Fruit fly (Drosophila melanogaster) whole organism, prepupa: ENCODE results near the gene acj6.

Source experiments
- Blimp-1 ChIP-seq: fragments of 200-800 bp; sonication (Bioruptor generic); optimal IDR thresholded peaks from 3 replicates; lab custom pipeline; 2017; ENCODE audit warnings: missing biosample characterization, missing genetic modification characterization, mild to moderate bottlenecking, moderate library complexity, missing genetic modification reagents
- CG11902 ChIP-seq: fragments of 200-800 bp; sonication (Bioruptor generic); optimal IDR thresholded peaks from 3 replicates; lab custom pipeline; 2016; ENCODE audit warnings: missing biosample characterization, missing genetic modification characterization
- CG15336 ChIP-seq: fragments of 200-800 bp; sonication (Bioruptor generic); IDR thresholded peaks from 2 replicates; pipeline ENCODE4 v1.3.6; 2022; ENCODE audit warnings: missing biosample characterization, missing genetic modification characterization
- CG34406 ChIP-seq: fragments of 200-800 bp; sonication (Bioruptor generic); optimal IDR thresholded peaks from 3 replicates; lab custom pipeline; 2016; ENCODE audit warnings: missing biosample characterization, missing genetic modification characterization
- CG4318 ChIP-seq: fragments of 200-800 bp; sonication (Bioruptor generic); optimal IDR thresholded peaks from 3 replicates; lab custom pipeline; 2017; ENCODE audit warnings: missing biosample characterization, mild to moderate bottlenecking, missing genetic modification characterization
- CG6276 ChIP-seq: fragments of 200-800 bp; sonication (Bioruptor generic); optimal IDR thresholded peaks from 2 replicates; lab custom pipeline; 2017; ENCODE audit warnings: missing biosample characterization, mild to moderate bottlenecking, missing genetic modification characterization
- CG6792 ChIP-seq: fragments of 200-800 bp; sonication (Bioruptor generic); optimal IDR thresholded peaks from 3 replicates; lab custom pipeline; 2016; ENCODE audit warnings: missing biosample characterization, missing genetic modification characterization
- CG7368 ChIP-seq: fragments of 200-800 bp; sonication (Bioruptor generic); optimal IDR thresholded peaks from 3 replicates; lab custom pipeline; 2016; ENCODE audit warnings: missing biosample characterization, missing genetic modification characterization
- Eip93F ChIP-seq: fragments of 200-800 bp; sonication (Bioruptor generic); optimal IDR thresholded peaks from 2 replicates; lab custom pipeline; 2016; ENCODE audit warnings: missing biosample characterization, mild to moderate bottlenecking, missing genetic modification characterization
- Hr39 ChIP-seq: fragments of 200-800 bp; sonication (Bioruptor generic); optimal IDR thresholded peaks from 2 replicates; lab custom pipeline; 2016; ENCODE audit warnings: missing biosample characterization, missing genetic modification characterization
- Lpt ChIP-seq: fragments of 200-800 bp; sonication (Bioruptor generic); optimal IDR thresholded peaks from 3 replicates; lab custom pipeline; 2016; ENCODE audit warnings: missing biosample characterization, missing genetic modification characterization
- Sox14 ChIP-seq: fragments of 200-800 bp; sonication (Bioruptor generic); optimal IDR thresholded peaks from 3 replicates; lab custom pipeline; 2016; ENCODE audit warnings: missing biosample characterization, missing genetic modification characterization
- topi ChIP-seq: fragments of 200-800 bp; sonication (Bioruptor generic); optimal IDR thresholded peaks from 3 replicates; lab custom pipeline; 2016; ENCODE audit warnings: missing biosample characterization, missing genetic modification characterization
- vri ChIP-seq: fragments of 200-800 bp; sonication (Bioruptor generic); optimal IDR thresholded peaks from 3 replicates; lab custom pipeline; 2016; ENCODE audit warnings: missing biosample characterization, mild to moderate bottlenecking, missing genetic modification characterization

DNA sequence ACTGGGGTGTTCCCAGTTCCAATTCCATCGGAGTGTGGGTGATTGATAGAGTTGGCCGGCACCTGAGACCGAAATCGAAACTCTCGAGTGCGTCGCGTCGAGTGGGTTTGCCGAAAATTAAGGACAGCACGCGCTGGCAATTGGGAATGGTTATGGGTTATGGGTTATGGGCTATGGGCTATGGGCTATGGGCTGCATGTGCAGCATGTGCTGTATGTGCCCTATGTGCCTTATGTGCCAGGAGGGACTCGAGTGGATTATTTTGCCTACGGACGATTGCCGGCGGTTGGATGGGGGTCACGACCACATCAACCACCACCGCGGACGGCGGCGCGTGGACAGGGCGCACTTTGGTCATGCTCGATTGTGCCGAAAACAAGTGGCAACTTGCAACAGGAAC lies 8.8 kb downstream of the acj6 start:
- TF ChIP-seq Lpt (GFP tag; lab: Kevin White, UChicago), result no peak
- TF ChIP-seq CG6792 (GFP tag; lab: Kevin White, UChicago), result no peak
- no peak for TF ChIP-seq Hr39
- TF ChIP-seq vri (GFP tag; lab: Kevin White, UChicago), result no peak
- no peak for TF ChIP-seq CG4318 (GFP tag; lab: Kevin White, UChicago)
- no peak for TF ChIP-seq CG34406
- no peak for TF ChIP-seq Sox14
- no peak for TF ChIP-seq CG7368 (GFP tag; lab: Kevin White, UChicago)
- TF ChIP-seq Blimp-1, result no peak
- no peak for TF ChIP-seq Eip93F (GFP tag; lab: Kevin White, UChicago)
- TF ChIP-seq topi (GFP tag; lab: Kevin White, UChicago), result no peak
- TF ChIP-seq CG15336 (GFP tag; lab: Robert Waterston, UW), result no peak
- no peak for TF ChIP-seq CG6276 (GFP tag; lab: Kevin White, UChicago)
- no peak for TF ChIP-seq CG11902 (GFP tag; lab: Kevin White, UChicago)
